Worm (Caenorhabditis elegans): ENCODE measurements around the gene lgc-31.

The lgc-31 gene

ce11 chrV:15465032-15465727, 56.6 kb downstream of the lgc-31 start, which contains the start of gene pqn-71:
Gene pqn-71, plus strand, starts transcription at chrV:15465677.
- TF ChIP-seq ztf-23 (GFP tag; IDR thresholded peaks at IDR 0.05): peak; percentile 90
- TF ChIP-seq tab-1 (GFP tag; IDR thresholded peaks at IDR 0.05): peak; percentile 92; the same call in 1 of the 2 replicates
- peak; percentile 91 for TF ChIP-seq flt-1 (GFP tag; IDR thresholded peaks at IDR 0.05)
- peak; percentile 77; the same call in 1 of the 2 replicates for TF ChIP-seq ref-1 (GFP tag; conservative IDR thresholded peaks at IDR 0.05)
- TF ChIP-seq ztf-29 (GFP tag; IDR thresholded peaks at IDR 0.05): peak; percentile 83; the same call in 1 of the 2 replicates
- TF ChIP-seq med-1 (GFP tag; optimal IDR thresholded peaks at IDR 0.05; ENCODE audit: insufficient read depth): peak; percentile 68
- TF ChIP-seq cog-1 (tag; optimal IDR thresholded peaks at IDR 0.05): peak; percentile 91
- peak; percentile 77 for TF ChIP-seq T22C8.4 (GFP tag; IDR thresholded peaks at IDR 0.05)
- peak; percentile 88; the same call in 1 of the 2 replicates for TF ChIP-seq klf-2 (GFP tag; conservative IDR thresholded peaks at IDR 0.05)

ce11 chrV:15464402-15464801, 57.4 kb downstream of the lgc-31 start, which contains the start of gene rocf-1:
Gene rocf-1, minus strand, starts transcription at chrV:15464502.
- TF ChIP-seq flt-1 (GFP tag; IDR thresholded peaks at IDR 0.05) (no peak), cog-1 (tag; optimal IDR thresholded peaks at IDR 0.05) (no peak), klf-2 (GFP tag; conservative IDR thresholded peaks at IDR 0.05) (no peak), ref-1 (GFP tag; conservative IDR thresholded peaks at IDR 0.05) (no peak), med-1 (GFP tag; optimal IDR thresholded peaks at IDR 0.05; ENCODE audit: insufficient read depth) (no peak), tab-1 (GFP tag; IDR thresholded peaks at IDR 0.05) (no peak)

Data from whole organism, midembryonic.